Worm (Caenorhabditis elegans) whole organism, dauer: ENCODE data around the gene lipl-8.

ENCODE experiments used
- unc-62 ChIP-seq: sonication (generic microtip); optimal IDR thresholded peaks from 2 replicates; lab custom pipeline; 2017; ENCODE audit warnings: missing biosample characterization, missing genetic modification reagents, missing genetic modification characterization

Gene lipl-8

ce11 chrV:14736851-14737250 lies 11.7 kb downstream of the lipl-8 start, which contains the start of gene Y50E8A.5:
Gene Y50E8A.5, minus strand, starts transcription at chrV:14736951.
- TF ChIP-seq unc-62 (GFP tag; lab: Kevin White, UChicago): no peak

- TF ChIP-seq unc-62 (GFP tag; lab: Kevin White, UChicago): no peak
These were observed 14.2 kb downstream of the lipl-8 start, which contains the start of gene unc-61 for ce11 chrV:14734187-14734765. Gene unc-61, minus strand, starts transcription at chrV:14734237.

ce11 chrV:14729343-14729742 lies 19.2 kb downstream of the lipl-8 start, which contains the start of gene oig-3:
Gene oig-3, plus strand, starts transcription at chrV:14729643.
- no peak for TF ChIP-seq unc-62 (GFP tag; lab: Kevin White, UChicago)

ce11 chrV:14728754-14729153 lies 19.8 kb downstream of the lipl-8 start, which contains the start of gene Y50E8A.2:
Gene Y50E8A.2, minus strand, starts transcription at chrV:14728854.
- no peak for TF ChIP-seq unc-62 (GFP tag; lab: Kevin White, UChicago)

- no peak for TF ChIP-seq unc-62 (GFP tag; lab: Kevin White, UChicago)
These were observed 21.9 kb downstream of the lipl-8 start, which contains the start of gene Y50E8A.1 for ce11 chrV:14726596-14726995. Gene Y50E8A.1, plus strand, starts transcription at chrV:14726896.

- no peak for TF ChIP-seq unc-62 (GFP tag; lab: Kevin White, UChicago)
These were observed 23.1 kb downstream of the lipl-8 start for ce11 chrV:14725409-14725808.

ce11 chrV:14723020-14723419 lies 25.5 kb downstream of the lipl-8 start, which contains the start of gene R08A2.7:
Gene R08A2.7, plus strand, starts transcription at chrV:14723320.
- TF ChIP-seq unc-62 (GFP tag; lab: Kevin White, UChicago): no peak

- TF ChIP-seq unc-62 (GFP tag; lab: Kevin White, UChicago): no peak
These were observed 29.0 kb downstream of the lipl-8 start, which contains the start of gene R08A2.1 for ce11 chrV:14719491-14719890. Gene R08A2.1, minus strand, starts transcription at chrV:14719591.

- no peak for TF ChIP-seq unc-62 (GFP tag; lab: Kevin White, UChicago)
These were observed 32.4 kb downstream of the lipl-8 start, which contains the start of gene fbxa-147 for ce11 chrV:14716114-14716513. Gene fbxa-147, plus strand, starts transcription at chrV:14716499.

- no peak for TF ChIP-seq unc-62 (GFP tag; lab: Kevin White, UChicago)
These were observed 32.9 kb downstream of the lipl-8 start, which contains the start of gene R08A2.2 for ce11 chrV:14715608-14716007. Gene R08A2.2, minus strand, starts transcription at chrV:14715708.

- no peak for TF ChIP-seq unc-62 (GFP tag; lab: Kevin White, UChicago)
These were observed 36.2 kb downstream of the lipl-8 start, which contains the start of gene R08A2.5 for ce11 chrV:14712316-14712715. Gene R08A2.5, plus strand, starts transcription at chrV:14712616.

ce11 chrV:14711077-14711476 lies 37.4 kb downstream of the lipl-8 start, which contains the start of gene ssp-33:
Gene ssp-33, plus strand, starts transcription at chrV:14711377.
- no peak for TF ChIP-seq unc-62 (GFP tag; lab: Kevin White, UChicago)

- TF ChIP-seq unc-62 (GFP tag; lab: Kevin White, UChicago): no peak
These were observed 40.5 kb downstream of the lipl-8 start, which contains the start of gene R08A2.9 for ce11 chrV:14707958-14708357. Gene R08A2.9, plus strand, starts transcription at chrV:14708258.

ce11 chrV:14698666-14699065 lies 49.8 kb downstream of the lipl-8 start, which contains the start of gene set-5:
Gene set-5, plus strand, starts transcription at chrV:14698966.
- no peak for TF ChIP-seq unc-62 (GFP tag; lab: Kevin White, UChicago)

ce11 chrV:14698005-14698404 lies 50.5 kb downstream of the lipl-8 start:
- no peak for TF ChIP-seq unc-62 (GFP tag; lab: Kevin White, UChicago)

- no peak for TF ChIP-seq unc-62 (GFP tag; lab: Kevin White, UChicago)
These were observed 51.8 kb downstream of the lipl-8 start, which contains the start of gene unc-112 for ce11 chrV:14696604-14697307. Gene unc-112, minus strand, starts transcription at chrV:14696654.
